Worm (Caenorhabditis elegans) whole organism, late embryonic: ENCODE data around the gene srw-91.

ENCODE experiments used
- C08G9.2 ChIP-seq: sonication (generic microtip); optimal IDR thresholded peaks from 2 replicates; lab custom pipeline; 2016; ENCODE audit warnings: mild to moderate bottlenecking, missing genetic modification characterization, moderate library complexity, missing compliant biosample characterization
- F13H6.1 ChIP-seq: sonication (generic microtip); optimal IDR thresholded peaks from 2 replicates; lab custom pipeline; 2016; ENCODE audit warnings: missing genetic modification characterization, missing compliant biosample characterization
- K09A11.1 ChIP-seq: sonication (generic microtip); optimal IDR thresholded peaks from 2 replicates; lab custom pipeline; 2017; ENCODE audit warnings: antibody characterized with exemption, mild to moderate bottlenecking, missing genetic modification characterization, missing compliant biosample characterization; ENCODE audit not compliant: insufficient read depth
- Y22D7AL.16 ChIP-seq: sonication (generic microtip); optimal IDR thresholded peaks from 2 replicates; lab custom pipeline; 2016; ENCODE audit warnings: missing genetic modification characterization, missing compliant biosample characterization
- ceh-18 ChIP-seq: sonication (generic microtip); optimal IDR thresholded peaks from 2 replicates; lab custom pipeline; 2016; ENCODE audit warnings: missing genetic modification characterization, missing compliant biosample characterization
- ceh-22 ChIP-seq: sonication (generic microtip); optimal IDR thresholded peaks from 2 replicates; lab custom pipeline; 2017; ENCODE audit warnings: missing biosample characterization, missing genetic modification characterization
- ceh-30 ChIP-seq: fragments of 150-350 bp; optimal IDR thresholded peaks from 2 replicates; lab custom pipeline; 2014; ENCODE audit warnings: missing biosample characterization, missing genetic modification characterization
- ceh-45 ChIP-seq: fragments of 200-800 bp; sonication (Bioruptor generic); IDR thresholded peaks from 2 replicates; pipeline ENCODE4 v1.3.6; 2022; ENCODE audit warnings: missing genetic modification reagents, missing genetic modification characterization, missing compliant biosample characterization
- ceh-6 ChIP-seq: fragments of 200-800 bp; sonication (Bioruptor generic); optimal IDR thresholded peaks from 2 replicates; lab custom pipeline; 2018; ENCODE audit warnings: mild to moderate bottlenecking, missing genetic modification characterization, missing compliant biosample characterization
- ceh-9 ChIP-seq: sonication (generic microtip); optimal IDR thresholded peaks from 2 replicates; lab custom pipeline; 2016; ENCODE audit warnings: mild to moderate bottlenecking, missing genetic modification characterization, inconsistent platforms, missing compliant biosample characterization
- che-1 ChIP-seq: sonication (generic microtip); optimal IDR thresholded peaks from 2 replicates; lab custom pipeline; 2016; ENCODE audit warnings: mild to moderate bottlenecking, missing genetic modification characterization, missing compliant biosample characterization
- dmd-4 ChIP-seq: sonication (generic microtip); optimal IDR thresholded peaks from 2 replicates; lab custom pipeline; 2016; ENCODE audit warnings: borderline replicate concordance, missing genetic modification characterization, missing compliant biosample characterization
- elt-2 ChIP-seq: sonication (generic microtip); optimal IDR thresholded peaks from 2 replicates; lab custom pipeline; 2016; ENCODE audit warnings: missing genetic modification reagents, missing genetic modification characterization, missing compliant biosample characterization
- elt-4 ChIP-seq: sonication (generic microtip); optimal IDR thresholded peaks from 2 replicates; lab custom pipeline; 2016; ENCODE audit warnings: missing genetic modification characterization, missing compliant biosample characterization
- ets-4 ChIP-seq: sonication (generic microtip); optimal IDR thresholded peaks from 2 replicates; lab custom pipeline; 2016; ENCODE audit warnings: missing genetic modification characterization, missing compliant biosample characterization
- fkh-10 ChIP-seq: fragments of 150-350 bp; optimal IDR thresholded peaks from 2 replicates; lab custom pipeline; 2014; ENCODE audit warnings: missing biosample characterization, missing genetic modification reagents, missing genetic modification characterization
- fkh-6 ChIP-seq: sonication (generic microtip); optimal IDR thresholded peaks from 2 replicates; lab custom pipeline; 2016; ENCODE audit warnings: missing genetic modification characterization, missing compliant biosample characterization
- gmeb-2 ChIP-seq: sonication (generic microtip); optimal IDR thresholded peaks from 2 replicates; lab custom pipeline; 2016; ENCODE audit warnings: missing genetic modification characterization, inconsistent platforms, missing compliant biosample characterization
- hlh-30 ChIP-seq: sonication (generic microtip); optimal IDR thresholded peaks from 2 replicates; lab custom pipeline; 2017; ENCODE audit warnings: antibody characterized with exemption, missing genetic modification characterization, missing compliant biosample characterization; ENCODE audit not compliant: insufficient read depth
- lin-11 ChIP-seq: fragments of 200-800 bp; sonication (Bioruptor generic); optimal IDR thresholded peaks from 2 replicates; lab custom pipeline; 2018; ENCODE audit warnings: mild to moderate bottlenecking, missing genetic modification characterization, missing compliant biosample characterization
- npax-4 ChIP-seq: sonication (generic microtip); optimal IDR thresholded peaks from 2 replicates; lab custom pipeline; 2016; ENCODE audit warnings: missing genetic modification characterization, missing compliant biosample characterization
- pat-9 ChIP-seq: fragments of 200-800 bp; sonication (Bioruptor generic); optimal IDR thresholded peaks from 2 replicates; lab custom pipeline; 2018; ENCODE audit warnings: mild to moderate bottlenecking, missing genetic modification characterization, moderate library complexity, missing compliant biosample characterization
- pha-2 ChIP-seq: sonication (generic microtip); optimal IDR thresholded peaks from 2 replicates; lab custom pipeline; 2017; ENCODE audit warnings: mild to moderate bottlenecking, missing genetic modification characterization, missing compliant biosample characterization
- pros-1 ChIP-seq: fragments of 150-350 bp; optimal IDR thresholded peaks from 2 replicates; lab custom pipeline; 2014; ENCODE audit warnings: missing biosample characterization, missing genetic modification reagents, missing genetic modification characterization
- ref-2 ChIP-seq: sonication (generic microtip); optimal IDR thresholded peaks from 2 replicates; lab custom pipeline; 2016; ENCODE audit warnings: missing genetic modification characterization, missing compliant biosample characterization
- sdc-2 ChIP-seq: sonication (generic microtip); optimal IDR thresholded peaks from 2 replicates; lab custom pipeline; 2016; ENCODE audit warnings: missing genotype, missing genetic modification characterization, missing compliant biosample characterization
- sox-2 ChIP-seq: fragments of 200-800 bp; sonication (Bioruptor generic); IDR thresholded peaks from 2 replicates; pipeline ENCODE4 v1.3.6; 2022; ENCODE audit warnings: missing genetic modification reagents, missing genetic modification characterization, missing compliant biosample characterization
- sox-4 ChIP-seq: sonication (generic microtip); optimal IDR thresholded peaks from 2 replicates; lab custom pipeline; 2017; ENCODE audit warnings: mild to moderate bottlenecking, missing genetic modification characterization, inconsistent platforms, missing compliant biosample characterization
- syd-9 ChIP-seq: sonication (generic microtip); optimal IDR thresholded peaks from 2 replicates; lab custom pipeline; 2016; ENCODE audit warnings: mild to moderate bottlenecking, missing genetic modification characterization, moderate library complexity, missing compliant biosample characterization
- tbx-7 ChIP-seq: sonication (generic microtip); optimal IDR thresholded peaks from 2 replicates; lab custom pipeline; 2016; ENCODE audit warnings: missing genotype, missing genetic modification characterization, missing compliant biosample characterization
- ttx-3 ChIP-seq: sonication (generic microtip); optimal IDR thresholded peaks from 2 replicates; lab custom pipeline; 2016; ENCODE audit warnings: missing genetic modification reagents, missing genetic modification characterization, missing compliant biosample characterization
- unc-3 ChIP-seq, 2 experiments: fragments of 200-800 bp in 1 of 2; sonication (Bioruptor generic) in 1 of 2; sonication (generic microtip) in 1 of 2; conservative IDR thresholded peaks in 1 of 2; optimal IDR thresholded peaks in 1 of 2; 2 replicates each; pipeline versions ENCODE4 v1.3.6 to Lab custom; 2016 to 2022; ENCODE audit warnings: missing compliant biosample characterization in 2 of 2, missing genetic modification characterization in 2 of 2, missing genetic modification reagents in 1 of 2
- unc-55 ChIP-seq: sonication (generic microtip); optimal IDR thresholded peaks from 2 replicates; lab custom pipeline; 2017; ENCODE audit warnings: missing biosample characterization, missing genetic modification reagents, missing genetic modification characterization
- unc-86 ChIP-seq: sonication (generic microtip); optimal IDR thresholded peaks from 2 replicates; lab custom pipeline; 2016; ENCODE audit warnings: missing genetic modification characterization, missing compliant biosample characterization
- zip-5 ChIP-seq: sonication (generic microtip); optimal IDR thresholded peaks from 2 replicates; lab custom pipeline; 2016; ENCODE audit warnings: missing genetic modification characterization, missing compliant biosample characterization

srw-91 gene

DNA sequence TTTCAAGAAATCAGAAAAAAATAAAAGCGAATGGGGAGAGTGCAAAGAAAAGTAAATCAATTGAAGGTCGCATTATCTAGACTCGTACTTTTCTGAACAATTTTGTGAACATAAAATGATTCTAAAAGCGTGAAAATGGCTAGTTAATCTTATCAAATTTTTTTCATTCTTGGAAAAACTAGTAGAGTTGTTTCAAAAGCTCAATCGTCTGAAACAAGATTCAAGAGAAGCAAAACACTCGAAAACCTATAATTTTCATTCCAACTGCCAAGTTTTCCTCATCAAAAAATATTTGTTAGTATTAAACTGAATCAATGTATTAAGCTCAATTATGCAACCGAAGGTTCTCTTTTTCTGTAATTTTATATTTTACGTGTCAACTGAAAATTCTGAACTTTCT is 32.7 kb downstream of the srw-91 start, which contains the start of gene irld-45:
Gene irld-45 (plus strand): TSS at position 301 of the 400 bp plus-strand sequence.
- no peak for TF ChIP-seq fkh-6 (tag; lab: Kevin White, UChicago)
- TF ChIP-seq sdc-2 (tag; lab: Kevin White, UChicago) = no peak
- no peak for TF ChIP-seq ceh-45 (GFP tag; lab: Robert Waterston, UW)
- no peak for TF ChIP-seq pros-1 (tag; lab: Kevin White, UChicago)
- no peak for TF ChIP-seq lin-11 (tag; lab: Kevin White, UChicago)
- no peak for TF ChIP-seq K09A11.1 (tag; lab: Kevin White, UChicago)
- TF ChIP-seq che-1 (tag; lab: Kevin White, UChicago) = no peak
- no peak for TF ChIP-seq ceh-18
- no peak for TF ChIP-seq npax-4 (tag; lab: Kevin White, UChicago)
- no peak for TF ChIP-seq syd-9 (tag; lab: Kevin White, UChicago)

ce11 chrV:1643886-1644285 is 36.8 kb downstream of the srw-91 start, which contains the start of gene alh-2:
Gene alh-2 (plus strand): TSS chrV:1644169.
- TF ChIP-seq hlh-30 (tag; lab: Kevin White, UChicago) (no peak), Y22D7AL.16 (tag; lab: Kevin White, UChicago) (no peak), elt-4 (tag; lab: Kevin White, UChicago) (no peak), unc-86 (tag; lab: Kevin White, UChicago) (no peak), ttx-3 (no peak), ets-4 (tag; lab: Kevin White, UChicago) (no peak), lin-11 (tag; lab: Kevin White, UChicago) (no peak), syd-9 (tag; lab: Kevin White, UChicago) (no peak), F13H6.1 (tag; lab: Kevin White, UChicago) (no peak), pat-9 (tag; lab: Kevin White, UChicago) (no peak), sox-2 (no peak), sox-4 (no peak), ref-2 (tag; lab: Kevin White, UChicago) (no peak), tbx-7 (tag; lab: Kevin White, UChicago) (no peak), gmeb-2 (tag; lab: Kevin White, UChicago) (no peak), ceh-45 (GFP tag; lab: Robert Waterston, UW) (no peak), ceh-18 (no peak), zip-5 (tag; lab: Kevin White, UChicago) (no peak), K09A11.1 (tag; lab: Kevin White, UChicago) (no peak), unc-55 (GFP tag; lab: Kevin White, UChicago) (no peak)

DNA sequence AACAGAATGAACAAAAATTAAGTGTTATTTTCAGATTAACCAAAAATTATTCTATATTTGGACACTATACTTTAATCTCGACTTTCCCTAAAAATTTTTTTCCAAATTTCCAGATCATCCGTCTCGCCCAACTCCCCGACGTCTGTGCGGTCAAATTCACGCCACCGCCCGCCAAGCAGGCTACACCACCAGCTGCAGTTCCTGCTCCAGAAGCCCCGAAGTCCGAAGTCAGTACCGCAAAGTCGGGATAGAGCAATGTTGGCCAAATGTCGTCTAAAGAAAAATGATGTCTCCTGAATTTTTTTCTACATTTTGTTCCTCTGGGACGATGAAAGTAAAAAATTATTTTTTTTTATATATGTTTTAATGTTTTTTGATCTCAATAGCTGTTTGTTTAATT is 37.9 kb downstream of the srw-91 start:
- TF ChIP-seq ceh-6 (GFP tag; lab: Kevin White, UChicago) = no peak

ce11 chrV:1642199-1642598 is 38.5 kb downstream of the srw-91 start, which contains the start of gene Y46H3D.1:
Gene Y46H3D.1 (plus strand): TSS chrV:1642499.
- no peak for TF ChIP-seq ceh-9 (tag; lab: Kevin White, UChicago)
- no peak for TF ChIP-seq dmd-4
- no peak for TF ChIP-seq syd-9 (tag; lab: Kevin White, UChicago)
- no peak for TF ChIP-seq unc-86 (tag; lab: Kevin White, UChicago)
- no peak for TF ChIP-seq unc-55 (GFP tag; lab: Kevin White, UChicago)
- no peak for TF ChIP-seq fkh-10 (GFP tag; lab: Kevin White, UChicago)
- TF ChIP-seq unc-3 (GFP tag; conservative IDR thresholded peaks at IDR 0.05; lab: Robert Waterston, UW) = no peak
- TF ChIP-seq unc-3 (tag; optimal IDR thresholded peaks at IDR 0.05; lab: Kevin White, UChicago) = no peak
- TF ChIP-seq ceh-30 (tag; lab: Kevin White, UChicago) = no peak
- no peak for TF ChIP-seq C08G9.2
- TF ChIP-seq sdc-2 (tag; lab: Kevin White, UChicago) = no peak
- no peak for TF ChIP-seq elt-2 (tag; lab: Kevin White, UChicago)
- TF ChIP-seq pha-2 (tag; lab: Kevin White, UChicago) = no peak
- TF ChIP-seq ceh-22 (tag; lab: Kevin White, UChicago) = no peak
